Fruit fly (Drosophila melanogaster) whole organism, adult: ENCODE data around the gene RecQ5.
A peak's percentile ranks its signal among the peaks of the same experiment; 100 is the strongest.

Source experiments
- CG11617 ChIP-seq: fragments of 200-800 bp; sonication (Bioruptor generic); optimal IDR thresholded peaks from 2 replicates; lab custom pipeline; 2017; ENCODE audit warnings: mild to moderate bottlenecking, missing biosample characterization, missing genetic modification reagents, missing genetic modification characterization
- CG12768 ChIP-seq: fragments of 200-800 bp; sonication (Bioruptor generic); optimal IDR thresholded peaks from 2 replicates; lab custom pipeline; 2017; ENCODE audit warnings: missing biosample characterization, missing genetic modification characterization, mild to moderate bottlenecking, moderate library complexity, missing genetic modification reagents
- CG14711 ChIP-seq: fragments of 200-800 bp; sonication (Bioruptor generic); optimal IDR thresholded peaks from 2 replicates; lab custom pipeline; 2018; ENCODE audit warnings: missing biosample characterization, mild to moderate bottlenecking, missing genetic modification characterization, moderate library complexity
- CG1620 ChIP-seq: fragments of 200-800 bp; sonication (Bioruptor generic); optimal IDR thresholded peaks from 2 replicates; lab custom pipeline; 2016; ENCODE audit warnings: missing biosample characterization, missing genetic modification characterization
- CG33017 ChIP-seq: fragments of 200-800 bp; sonication (Bioruptor generic); optimal IDR thresholded peaks from 2 replicates; lab custom pipeline; 2018; ENCODE audit warnings: missing biosample characterization, mild to moderate bottlenecking, missing genetic modification characterization, moderate library complexity
- CG5204 ChIP-seq: fragments of 200-800 bp; sonication (Bioruptor generic); optimal IDR thresholded peaks from 2 replicates; lab custom pipeline; 2016; ENCODE audit warnings: missing biosample characterization, missing genetic modification characterization
- CG7045 ChIP-seq: fragments of 200-800 bp; sonication (Bioruptor generic); optimal IDR thresholded peaks from 2 replicates; lab custom pipeline; 2017; ENCODE audit warnings: missing biosample characterization, mild to moderate bottlenecking, missing genetic modification characterization
- CG7101 ChIP-seq: fragments of 200-800 bp; sonication (Bioruptor generic); optimal IDR thresholded peaks from 2 replicates; lab custom pipeline; 2018; ENCODE audit warnings: missing biosample characterization, mild to moderate bottlenecking, missing genetic modification characterization, moderate library complexity
- Clk ChIP-seq: fragments of 200-800 bp; sonication (Bioruptor generic); optimal IDR thresholded peaks from 2 replicates; lab custom pipeline; 2017; ENCODE audit warnings: missing biosample characterization, missing genetic modification characterization
- Crg-1 ChIP-seq: fragments of 200-800 bp; sonication (Bioruptor generic); optimal IDR thresholded peaks from 2 replicates; lab custom pipeline; 2016; ENCODE audit warnings: missing biosample characterization, missing genetic modification characterization
- Hr96 ChIP-seq: fragments of 200-800 bp; sonication (Bioruptor generic); optimal IDR thresholded peaks from 2 replicates; lab custom pipeline; 2016; ENCODE audit warnings: missing biosample characterization, missing genetic modification characterization
- Mnt ChIP-seq: fragments of 200-800 bp; sonication (Bioruptor generic); optimal IDR thresholded peaks from 2 replicates; lab custom pipeline; 2016; ENCODE audit warnings: missing biosample characterization, mild to moderate bottlenecking, missing genetic modification characterization
- bab1 ChIP-seq: fragments of 200-800 bp; sonication (Bioruptor generic); optimal IDR thresholded peaks from 3 replicates; lab custom pipeline; 2019; ENCODE audit warnings: missing biosample characterization, mild to moderate bottlenecking, missing genetic modification characterization, moderate library complexity
- cic ChIP-seq: fragments of 200-800 bp; sonication (Bioruptor generic); optimal IDR thresholded peaks from 2 replicates; lab custom pipeline; 2017; ENCODE audit warnings: missing biosample characterization, mild to moderate bottlenecking, missing genetic modification characterization, moderate library complexity
- cnc ChIP-seq, 2 experiments: fragments of >200 bp; optimal IDR thresholded peaks; 2 replicates each; lab custom pipeline; 2017
- kay ChIP-seq: fragments of 200-800 bp; sonication (Bioruptor generic); peaks from one replicate; lab custom pipeline; 2016; ENCODE audit warnings: missing biosample characterization, missing genetic modification characterization, borderline replicate concordance
- ovo ChIP-seq: fragments of 200-800 bp; sonication (Bioruptor generic); optimal IDR thresholded peaks from 2 replicates; lab custom pipeline; 2016; ENCODE audit warnings: missing biosample characterization, missing genetic modification characterization
- pad ChIP-seq: fragments of 200-800 bp; sonication (Bioruptor generic); optimal IDR thresholded peaks from 3 replicates; lab custom pipeline; 2017; ENCODE audit warnings: missing biosample characterization, missing genetic modification characterization, mild to moderate bottlenecking, moderate library complexity, missing genetic modification reagents
- tj ChIP-seq: fragments of 200-800 bp; sonication (Bioruptor generic); optimal IDR thresholded peaks from 3 replicates; lab custom pipeline; 2017; ENCODE audit warnings: missing biosample characterization, mild to moderate bottlenecking, missing genetic modification characterization, moderate library complexity
- toe ChIP-seq: fragments of 200-800 bp; sonication (Bioruptor generic); optimal IDR thresholded peaks from 2 replicates; lab custom pipeline; 2016; ENCODE audit warnings: missing biosample characterization, missing genetic modification characterization

The RecQ5 gene

DNA sequence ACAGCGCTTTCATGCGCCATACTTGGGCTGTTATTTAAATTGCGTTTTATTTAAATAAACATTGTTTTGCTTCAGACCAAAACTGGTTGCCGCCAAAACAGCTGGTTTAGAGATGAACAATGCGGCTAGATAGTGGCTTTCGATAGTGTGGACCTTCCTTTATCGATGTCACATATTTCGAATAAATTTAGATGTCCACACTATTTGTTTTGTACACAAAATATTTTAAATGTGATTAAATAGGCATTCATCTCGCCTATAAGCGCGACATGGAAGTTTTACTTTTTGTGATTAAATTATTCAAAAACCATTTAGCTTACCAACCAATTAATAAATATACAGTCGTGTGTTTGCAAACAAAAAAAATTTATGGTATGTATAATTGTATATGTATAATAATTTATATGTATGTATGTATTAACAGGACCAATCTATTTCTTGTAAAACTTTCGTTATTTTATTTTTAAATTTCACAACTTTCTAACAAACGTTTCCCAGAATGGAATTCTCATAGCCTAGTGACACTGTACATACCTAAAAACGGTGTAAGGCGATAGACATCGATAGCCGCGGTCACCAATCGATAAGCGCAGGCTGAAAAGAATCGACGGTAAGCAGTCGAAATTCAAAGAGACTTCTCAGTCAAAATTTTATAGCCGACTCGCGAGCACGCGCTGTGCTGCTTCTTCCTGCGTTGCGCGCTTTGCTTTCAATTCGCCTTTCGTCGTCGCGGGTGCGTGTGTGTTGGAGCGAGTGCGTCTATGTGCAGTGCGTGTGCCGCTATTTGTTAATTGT lies at the start of gene RecQ5, which contains the start of gene dlp:
TSS of gene RecQ5 (minus strand) at position 114 of the 795 bp plus-strand sequence.
TSS of gene dlp (plus strand) at position 638 of the 795 bp plus-strand sequence.
- TF ChIP-seq CG7101 (tag; lab: Kevin White, UChicago) (peak; percentile 69), CG5204 (GFP tag; lab: Kevin White, UChicago) (peak; percentile 68), tj (GFP tag; lab: Kevin White, UChicago) (no peak), CG1620 (GFP tag; lab: Kevin White, UChicago) (peak; percentile 59), CG14711 (tag; lab: Kevin White, UChicago) (peak; percentile 54), cic (no peak), ovo (peak; percentile 69), toe (peak; percentile 78), CG11617 (peak; percentile 70), bab1 (peak; percentile 73), Crg-1 (GFP tag; lab: Kevin White, UChicago) (peak; percentile 69), cnc (optimal IDR thresholded peaks at IDR 0.05; lab: Kevin White, UChicago) (no peak), Mnt (peak; percentile 41), CG33017 (tag; lab: Kevin White, UChicago) (peak; percentile 21), pad (GFP tag; lab: Kevin White, UChicago) (no peak), CG12768 (GFP tag; lab: Kevin White, UChicago) (peak; percentile 48), kay (GFP tag; lab: Kevin White, UChicago) (peak; percentile 93), Hr96 (GFP tag; lab: Kevin White, UChicago) (peak; percentile 34), Clk (GFP tag; lab: Kevin White, UChicago) (peak; percentile 50), CG7045 (GFP tag; lab: Kevin White, UChicago) (peak; percentile 61)

dm6 chr3L:14681504-14681903 lies 49.6 kb upstream of the RecQ5 start:
- TF ChIP-seq cic (no peak), kay (GFP tag; lab: Kevin White, UChicago) (peak; percentile 67)

dm6 chr3L:14678097-14678679 lies 46.3 kb upstream of the RecQ5 start, which contains the start of gene CG4914:
TSS of gene CG4914 (minus strand) at chr3L:14678147.
- TF ChIP-seq ovo = no peak
- no peak for TF ChIP-seq pad (GFP tag; lab: Kevin White, UChicago)
- no peak for TF ChIP-seq CG12768 (GFP tag; lab: Kevin White, UChicago)
- TF ChIP-seq bab1 = no peak
- TF ChIP-seq Crg-1 (GFP tag; lab: Kevin White, UChicago) = no peak
- no peak for TF ChIP-seq tj (GFP tag; lab: Kevin White, UChicago)
- no peak for TF ChIP-seq CG33017 (tag; lab: Kevin White, UChicago)
- TF ChIP-seq Mnt = no peak
- no peak for TF ChIP-seq Clk (GFP tag; lab: Kevin White, UChicago)
- no peak for TF ChIP-seq cnc (optimal IDR thresholded peaks at IDR 0.05; lab: Kevin White, UChicago)
- TF ChIP-seq CG14711 (tag; lab: Kevin White, UChicago) = no peak
- TF ChIP-seq kay (GFP tag; lab: Kevin White, UChicago) = no peak
- no peak for TF ChIP-seq CG1620 (GFP tag; lab: Kevin White, UChicago)
- TF ChIP-seq CG7101 (tag; lab: Kevin White, UChicago) = no peak
- no peak for TF ChIP-seq toe
- TF ChIP-seq Hr96 (GFP tag; lab: Kevin White, UChicago) = no peak
- no peak for TF ChIP-seq cic
- no peak for TF ChIP-seq CG7045 (GFP tag; lab: Kevin White, UChicago)
- TF ChIP-seq CG5204 (GFP tag; lab: Kevin White, UChicago) = no peak

- TF ChIP-seq cic = peak; percentile 14
- peak; percentile 64 for TF ChIP-seq bab1
- TF ChIP-seq toe = no peak
- no peak for TF ChIP-seq CG33017 (tag; lab: Kevin White, UChicago)
- TF ChIP-seq kay (GFP tag; lab: Kevin White, UChicago) = no peak
- TF ChIP-seq Clk (GFP tag; lab: Kevin White, UChicago) = no peak
- peak; percentile 12 for TF ChIP-seq Crg-1 (GFP tag; lab: Kevin White, UChicago)
These were observed 42.0 kb upstream of the RecQ5 start for dm6 chr3L:14673740-14674463.

- TF ChIP-seq CG33017 (tag; lab: Kevin White, UChicago) (peak; percentile 15), CG7045 (GFP tag; lab: Kevin White, UChicago) (peak; percentile 12), Mnt (peak; percentile 67), CG12768 (GFP tag; lab: Kevin White, UChicago) (peak; percentile 68), pad (GFP tag; lab: Kevin White, UChicago) (peak; percentile 34), tj (GFP tag; lab: Kevin White, UChicago) (peak; percentile 33), CG7101 (tag; lab: Kevin White, UChicago) (peak; percentile 54), Hr96 (GFP tag; lab: Kevin White, UChicago) (peak; percentile 27), cic (peak; percentile 89), CG11617 (peak; percentile 63), CG14711 (tag; lab: Kevin White, UChicago) (peak; percentile 6), toe (peak; percentile 63), CG5204 (GFP tag; lab: Kevin White, UChicago) (peak; percentile 46), Clk (GFP tag; lab: Kevin White, UChicago) (peak; percentile 21), cnc (optimal IDR thresholded peaks at IDR 0.05; lab: Kevin White, UChicago) (no peak), kay (GFP tag; lab: Kevin White, UChicago) (peak; percentile 71), bab1 (no peak), CG1620 (GFP tag; lab: Kevin White, UChicago) (peak; percentile 56), Crg-1 (GFP tag; lab: Kevin White, UChicago) (peak; percentile 78), ovo (peak; percentile 61)
These were observed 40.7 kb upstream of the RecQ5 start, which contains the start of the genes CG43121 and ome for dm6 chr3L:14672387-14673110. TSS of gene CG43121 (minus strand) at chr3L:14672437. TSS of gene ome (plus strand) at chr3L:14672839.
